Worm (Caenorhabditis elegans): Measurements from ENCODE around the gene Y113G7B.27.

DNA sequence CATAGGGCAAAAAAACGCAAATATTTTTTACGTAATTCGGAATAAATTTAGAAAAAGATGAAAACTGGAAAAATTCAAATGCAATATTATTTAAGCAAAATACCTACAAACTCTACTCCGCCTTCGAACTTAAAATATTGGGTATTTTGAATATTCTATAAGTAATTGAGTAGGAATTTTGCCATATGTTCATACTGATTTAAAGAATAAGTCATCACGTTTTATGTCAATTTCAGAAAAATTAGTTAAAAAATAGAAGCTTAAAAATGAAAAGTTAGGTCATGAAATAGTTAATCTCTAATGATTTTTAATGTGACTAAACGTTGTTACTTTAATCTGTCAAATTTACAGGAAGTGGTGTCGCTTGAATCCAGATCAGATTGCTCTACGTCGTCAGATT lies 41.2 kb upstream of the Y113G7B.27 start, which contains the start of gene F19B2.7:
- TF ChIP-seq sptf-1 (tag; optimal IDR thresholded peaks at IDR 0.05), result no peak
- no peak for TF ChIP-seq elt-1 (tag; optimal IDR thresholded peaks at IDR 0.05; ENCODE audit: borderline replicate concordance, insufficient read depth)
- no peak for TF ChIP-seq nhr-12 (tag; optimal IDR thresholded peaks at IDR 0.05)
- TF ChIP-seq blmp-1 (tag; optimal IDR thresholded peaks at IDR 0.05), result no peak
- TF ChIP-seq nhr-2 (tag; optimal IDR thresholded peaks at IDR 0.05), result no peak
- TF ChIP-seq unc-62 (GFP tag; optimal IDR thresholded peaks at IDR 0.05), result no peak
- no peak for TF ChIP-seq ceh-43 (GFP tag; optimal IDR thresholded peaks at IDR 0.05)
- no peak for TF ChIP-seq lsy-2 (tag; optimal IDR thresholded peaks at IDR 0.05)
